Fruit fly (Drosophila melanogaster) whole organism, prepupa: ENCODE data around the gene colt.

Source experiments
- CG6163 ChIP-seq: fragments of 200-800 bp; sonication (Bioruptor generic); IDR thresholded peaks from 3 replicates; pipeline ENCODE4 v1.3.6; 2022; ENCODE audit warnings: missing biosample characterization, missing genetic modification characterization
- CG6808 ChIP-seq: fragments of 200-800 bp; sonication (Bioruptor generic); optimal IDR thresholded peaks from 3 replicates; lab custom pipeline; 2017; ENCODE audit warnings: missing biosample characterization, missing genetic modification characterization, mild to moderate bottlenecking, moderate library complexity, missing genetic modification reagents
- CG6854 ChIP-seq: fragments of 200-800 bp; sonication (Bioruptor generic); optimal IDR thresholded peaks from 2 replicates; lab custom pipeline; 2017; ENCODE audit warnings: missing biosample characterization, mild to moderate bottlenecking, missing genetic modification characterization
- Lpt ChIP-seq: fragments of 200-800 bp; sonication (Bioruptor generic); optimal IDR thresholded peaks from 3 replicates; lab custom pipeline; 2016; ENCODE audit warnings: missing biosample characterization, missing genetic modification characterization
- Sox102F ChIP-seq: fragments of 200-800 bp; sonication (Bioruptor generic); optimal IDR thresholded peaks from 2 replicates; lab custom pipeline; 2016; ENCODE audit warnings: missing biosample characterization, mild to moderate bottlenecking, missing genetic modification characterization
- lz ChIP-seq: fragments of 200-800 bp; sonication (Bioruptor generic); optimal IDR thresholded peaks from 3 replicates; lab custom pipeline; 2016; ENCODE audit warnings: missing biosample characterization, missing genetic modification characterization
- spab ChIP-seq: fragments of 200-800 bp; sonication (Bioruptor generic); optimal IDR thresholded peaks from 2 replicates; lab custom pipeline; 2017; ENCODE audit warnings: missing biosample characterization, mild to moderate bottlenecking, missing genetic modification characterization, missing genetic modification reagents
- topi ChIP-seq: fragments of 200-800 bp; sonication (Bioruptor generic); optimal IDR thresholded peaks from 3 replicates; lab custom pipeline; 2016; ENCODE audit warnings: missing biosample characterization, missing genetic modification characterization
- vri ChIP-seq: fragments of 200-800 bp; sonication (Bioruptor generic); optimal IDR thresholded peaks from 3 replicates; lab custom pipeline; 2016; ENCODE audit warnings: missing biosample characterization, mild to moderate bottlenecking, missing genetic modification characterization

DNA sequence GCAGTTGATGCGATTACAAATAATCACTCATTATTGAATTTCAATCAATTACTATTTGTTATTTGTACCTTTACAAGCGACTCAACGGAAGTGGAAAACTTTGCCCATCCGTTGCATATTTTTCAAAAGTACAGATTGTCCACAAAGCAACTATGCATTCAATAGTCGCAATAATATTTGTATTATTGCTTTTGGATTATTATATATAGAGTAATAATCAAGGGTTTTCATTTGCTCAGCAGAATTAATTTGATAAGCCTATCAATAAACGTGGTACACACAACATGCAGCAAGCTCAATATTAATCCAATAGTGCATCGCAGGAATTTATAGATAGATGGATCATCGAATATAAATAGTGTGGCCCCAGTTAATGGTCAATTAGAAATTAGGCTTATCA is 41.3 kb downstream of the colt start:
- no peak for TF ChIP-seq CG6808 (GFP tag; lab: Kevin White, UChicago)
- TF ChIP-seq Sox102F: no peak
- no peak for TF ChIP-seq lz (GFP tag; lab: Kevin White, UChicago)
- TF ChIP-seq topi (GFP tag; lab: Kevin White, UChicago): no peak
- no peak for TF ChIP-seq Lpt
- no peak for TF ChIP-seq spab (GFP tag; lab: Kevin White, UChicago)
- no peak for TF ChIP-seq vri
- no peak for TF ChIP-seq CG6163 (GFP tag; lab: Robert Waterston, UW)
- TF ChIP-seq CG6854: no peak
